Worm (Caenorhabditis elegans): ENCODE data around the gene T03F7.7.

T03F7.7 gene

DNA sequence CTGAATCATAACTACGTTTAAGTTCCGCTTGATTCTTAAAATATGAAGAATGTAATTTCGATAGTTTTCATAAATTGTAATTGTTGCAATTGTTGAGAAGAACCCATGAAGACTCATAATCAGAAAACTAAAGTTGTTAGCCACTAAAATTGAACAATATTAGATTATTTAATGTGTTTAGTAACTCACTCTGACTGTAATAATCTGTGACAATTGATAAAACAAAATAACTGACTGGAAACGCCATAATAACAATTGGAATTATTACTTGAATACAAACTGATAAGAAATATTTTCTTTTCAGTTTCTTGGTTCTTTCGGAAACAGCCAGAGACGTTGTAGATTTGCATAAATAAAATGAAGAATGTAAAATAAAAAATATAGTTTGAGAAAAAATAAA is 11.8 kb upstream of the T03F7.7 start:
- TF ChIP-seq mec-3 (tag; optimal IDR thresholded peaks at IDR 0.05; ENCODE audit: borderline replicate concordance) (no peak), ceh-18 (tag; optimal IDR thresholded peaks at IDR 0.05) (no peak), lim-6 (tag; optimal IDR thresholded peaks at IDR 0.05) (no peak), syd-9 (tag; optimal IDR thresholded peaks at IDR 0.05) (no peak), ets-4 (tag; optimal IDR thresholded peaks at IDR 0.05) (no peak), eyg-1 (tag; optimal IDR thresholded peaks at IDR 0.05) (no peak), Y22D7AL.16 (tag; optimal IDR thresholded peaks at IDR 0.05) (no peak), pha-2 (tag; optimal IDR thresholded peaks at IDR 0.05) (no peak), unc-3 (GFP tag; conservative IDR thresholded peaks at IDR 0.05) (no peak), unc-3 (tag; optimal IDR thresholded peaks at IDR 0.05) (no peak), nfya-1 (tag; optimal IDR thresholded peaks at IDR 0.05) (no peak)

ce11 chrV:11300539-11300938 is 10.7 kb upstream of the T03F7.7 start, which contains the start of gene srh-47:
TSS of gene srh-47 (minus strand) at chrV:11300639.
- no peak for TF ChIP-seq hlh-30 (tag; optimal IDR thresholded peaks at IDR 0.05; ENCODE audit: insufficient read depth)
- TF ChIP-seq F13H6.1 (tag; optimal IDR thresholded peaks at IDR 0.05), result no peak
- TF ChIP-seq ceh-22 (tag; optimal IDR thresholded peaks at IDR 0.05), result no peak
- no peak for TF ChIP-seq hlh-13 (GFP tag; optimal IDR thresholded peaks at IDR 0.05)
- no peak for TF ChIP-seq dmd-4 (tag; optimal IDR thresholded peaks at IDR 0.05; ENCODE audit: borderline replicate concordance)
- no peak for TF ChIP-seq pax-1 (tag; optimal IDR thresholded peaks at IDR 0.05)
- TF ChIP-seq ceh-48 (tag; optimal IDR thresholded peaks at IDR 0.05), result no peak
- no peak for TF ChIP-seq fkh-10 (GFP tag; optimal IDR thresholded peaks at IDR 0.05)
- no peak for TF ChIP-seq C38D4.7 (GFP tag; optimal IDR thresholded peaks at IDR 0.05)
- TF ChIP-seq ceh-6 (GFP tag; optimal IDR thresholded peaks at IDR 0.05), result no peak
- TF ChIP-seq ceh-14 (tag; optimal IDR thresholded peaks at IDR 0.05), result no peak
- TF ChIP-seq K02D7.2 (tag; optimal IDR thresholded peaks at IDR 0.05), result no peak
- TF ChIP-seq lim-6 (tag; optimal IDR thresholded peaks at IDR 0.05), result no peak
- no peak for TF ChIP-seq ceh-31 (tag; optimal IDR thresholded peaks at IDR 0.05)
- no peak for TF ChIP-seq ceh-2 (tag; optimal IDR thresholded peaks at IDR 0.05)
- no peak for TF ChIP-seq pros-1 (tag; optimal IDR thresholded peaks at IDR 0.05)
- TF ChIP-seq C08G9.2 (tag; optimal IDR thresholded peaks at IDR 0.05), result no peak
- TF ChIP-seq elt-2 (tag; optimal IDR thresholded peaks at IDR 0.05), result no peak
- TF ChIP-seq hlh-8 (tag; optimal IDR thresholded peaks at IDR 0.05), result no peak
- TF ChIP-seq ceh-34 (tag; optimal IDR thresholded peaks at IDR 0.05), result no peak

DNA sequence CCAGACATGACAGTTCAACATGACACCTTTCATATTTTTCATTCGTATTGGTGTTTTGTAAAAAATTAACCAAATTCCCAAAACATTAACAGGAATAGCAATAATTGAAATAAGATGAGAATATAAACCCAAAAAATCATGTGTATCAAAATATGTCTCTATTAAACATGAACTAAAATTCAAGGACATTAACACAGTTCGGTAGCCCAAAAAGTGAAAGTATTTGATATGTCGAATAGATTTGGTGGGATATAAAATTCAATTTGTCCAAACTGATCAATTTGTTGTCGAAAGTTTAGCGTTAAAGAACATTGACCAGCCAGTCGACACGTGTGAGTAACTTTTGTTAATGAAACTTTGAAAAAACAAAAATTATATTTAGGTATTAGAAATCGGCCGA is 8.5 kb upstream of the T03F7.7 start, which contains the start of gene srh-46:
TSS of gene srh-46 (minus strand) at position 189 of the 400 bp plus-strand sequence.
- no peak for TF ChIP-seq hlh-15 (tag; optimal IDR thresholded peaks at IDR 0.05)
- no peak for TF ChIP-seq ceh-48 (tag; optimal IDR thresholded peaks at IDR 0.05)
- TF ChIP-seq unc-3 (GFP tag; conservative IDR thresholded peaks at IDR 0.05), result no peak
- TF ChIP-seq unc-3 (tag; optimal IDR thresholded peaks at IDR 0.05), result no peak
- TF ChIP-seq ceh-24 (tag; optimal IDR thresholded peaks at IDR 0.05), result no peak
- TF ChIP-seq pha-2 (tag; optimal IDR thresholded peaks at IDR 0.05), result no peak
- no peak for TF ChIP-seq C38D4.7 (GFP tag; optimal IDR thresholded peaks at IDR 0.05)
- TF ChIP-seq ref-2 (tag; optimal IDR thresholded peaks at IDR 0.05), result no peak
- no peak for TF ChIP-seq ceh-22 (tag; optimal IDR thresholded peaks at IDR 0.05)
- no peak for TF ChIP-seq ceh-31 (tag; optimal IDR thresholded peaks at IDR 0.05)
- no peak for TF ChIP-seq elt-2 (tag; optimal IDR thresholded peaks at IDR 0.05)
- no peak for TF ChIP-seq pat-9 (tag; optimal IDR thresholded peaks at IDR 0.05)
- TF ChIP-seq ceh-6 (GFP tag; optimal IDR thresholded peaks at IDR 0.05), result no peak
- no peak for TF ChIP-seq nfya-1 (tag; optimal IDR thresholded peaks at IDR 0.05)
- no peak for TF ChIP-seq sox-4 (tag; optimal IDR thresholded peaks at IDR 0.05)
- TF ChIP-seq K02D7.2 (tag; optimal IDR thresholded peaks at IDR 0.05), result no peak
- TF ChIP-seq ceh-34 (tag; optimal IDR thresholded peaks at IDR 0.05), result no peak

- TF ChIP-seq fkh-6 (tag; optimal IDR thresholded peaks at IDR 0.05), result no peak
- TF ChIP-seq ets-4 (tag; optimal IDR thresholded peaks at IDR 0.05), result no peak
- no peak for TF ChIP-seq F13H6.1 (tag; optimal IDR thresholded peaks at IDR 0.05)
- TF ChIP-seq T23F11.4 (GFP tag; optimal IDR thresholded peaks at IDR 0.05), result no peak
- no peak for TF ChIP-seq ama-1 (optimal IDR thresholded peaks at IDR 0.05)
- TF ChIP-seq ceh-48 (tag; optimal IDR thresholded peaks at IDR 0.05), result no peak
- TF ChIP-seq pat-9 (tag; optimal IDR thresholded peaks at IDR 0.05), result no peak
- TF ChIP-seq tbx-7 (tag; optimal IDR thresholded peaks at IDR 0.05), result no peak
- TF ChIP-seq hlh-30 (tag; optimal IDR thresholded peaks at IDR 0.05; ENCODE audit: insufficient read depth), result no peak
- no peak for TF ChIP-seq ttx-3 (tag; optimal IDR thresholded peaks at IDR 0.05)
- TF ChIP-seq lin-11 (tag; optimal IDR thresholded peaks at IDR 0.05), result no peak
- TF ChIP-seq hlh-8 (tag; optimal IDR thresholded peaks at IDR 0.05), result no peak
- no peak for TF ChIP-seq hlh-15 (tag; optimal IDR thresholded peaks at IDR 0.05)
- TF ChIP-seq C38D4.7 (GFP tag; optimal IDR thresholded peaks at IDR 0.05), result no peak
- TF ChIP-seq ceh-30 (tag; optimal IDR thresholded peaks at IDR 0.05), result no peak
- TF ChIP-seq K09A11.1 (tag; optimal IDR thresholded peaks at IDR 0.05; ENCODE audit: insufficient read depth), result no peak
These were observed 7.0 kb upstream of the T03F7.7 start for ce11 chrV:11304200-11304599.

Measured in whole organism, late embryonic.